Worm (Caenorhabditis elegans): ENCODE measurements around the gene cutl-24.

ce11 chrIV:183519-183918 lies 18.6 kb downstream of the cutl-24 start:
- no peak for TF ChIP-seq dve-1 (tag; optimal IDR thresholded peaks at IDR 0.05)
- TF ChIP-seq pha-4 (tag; optimal IDR thresholded peaks at IDR 0.05), result no peak
- TF ChIP-seq F13H6.1 (tag; optimal IDR thresholded peaks at IDR 0.05), result no peak
- no peak for TF ChIP-seq ttx-3 (tag; optimal IDR thresholded peaks at IDR 0.05)
- TF ChIP-seq hlh-8 (tag; optimal IDR thresholded peaks at IDR 0.05), result no peak
- no peak for TF ChIP-seq lim-6 (tag; optimal IDR thresholded peaks at IDR 0.05)
- TF ChIP-seq nfya-1 (tag; optimal IDR thresholded peaks at IDR 0.05), result no peak
- no peak for TF ChIP-seq unc-42 (tag; optimal IDR thresholded peaks at IDR 0.05)
- TF ChIP-seq ceh-9 (tag; optimal IDR thresholded peaks at IDR 0.05), result no peak
- TF ChIP-seq nhr-11 (tag; optimal IDR thresholded peaks at IDR 0.05), result no peak
- TF ChIP-seq pat-9 (tag; optimal IDR thresholded peaks at IDR 0.05), result no peak
- no peak for TF ChIP-seq ceh-34 (tag; optimal IDR thresholded peaks at IDR 0.05)
- TF ChIP-seq rnt-1 (tag; optimal IDR thresholded peaks at IDR 0.05), result no peak
- no peak for TF ChIP-seq pqm-1 (tag; optimal IDR thresholded peaks at IDR 0.05)
